Fruit fly (Drosophila melanogaster): ENCODE results near the gene Mur18B.
A peak's percentile ranks its signal among the peaks of the same experiment; 100 is the strongest.

- TF ChIP-seq Sp1 (GFP tag; optimal IDR thresholded peaks at IDR 0.05) (no peak), Hr78 (GFP tag; optimal IDR thresholded peaks at IDR 0.05) (no peak), Vsx2 (GFP tag; optimal IDR thresholded peaks at IDR 0.05; ENCODE audit: partially characterized antibody) (no peak), h (GFP tag; optimal IDR thresholded peaks at IDR 0.05) (no peak), woc (GFP tag; optimal IDR thresholded peaks at IDR 0.05) (no peak), OdsH (GFP tag; optimal IDR thresholded peaks at IDR 0.05) (no peak), HLH106 (tag; optimal IDR thresholded peaks at IDR 0.05) (peak; percentile 12), sv (GFP tag; optimal IDR thresholded peaks at IDR 0.05) (no peak), Jra (GFP tag; optimal IDR thresholded peaks at IDR 0.05) (no peak)
Measured at dm6 chrX:19193336-19193735, 19.7 kb upstream of the Mur18B start, which contains the start of the genes CG7914 and CG14194.

Measured in whole organism, wandering third instar larva.